Fruit fly (Drosophila melanogaster) whole organism, embryonic: ENCODE results near the gene Mtpalpha.

Experiments used
- Abd-B ChIP-seq: fragments of 200-800 bp; sonication (Bioruptor generic); optimal IDR thresholded peaks from 2 replicates; lab custom pipeline; 2018; ENCODE audit warnings: missing biosample characterization, mild to moderate bottlenecking, missing genetic modification characterization, moderate library complexity
- Bteb2 ChIP-seq: fragments of 200-800 bp; sonication (Bioruptor generic); optimal IDR thresholded peaks from 2 replicates; lab custom pipeline; 2016; ENCODE audit warnings: missing biosample characterization, missing genetic modification characterization
- CG10654 ChIP-seq: fragments of 200-800 bp; sonication (Bioruptor generic); optimal IDR thresholded peaks from 2 replicates; lab custom pipeline; 2016; ENCODE audit warnings: missing biosample characterization, missing genetic modification characterization
- CG11695 ChIP-seq: fragments of 200-800 bp; sonication (Bioruptor generic); IDR thresholded peaks from 3 replicates; pipeline ENCODE4 v1.3.6; 2022; ENCODE audit warnings: missing biosample characterization, missing genetic modification characterization
- CG12071 ChIP-seq: fragments of 200-800 bp; sonication (Bioruptor generic); optimal IDR thresholded peaks from 3 replicates; lab custom pipeline; 2018; ENCODE audit warnings: missing biosample characterization, mild to moderate bottlenecking, missing genetic modification characterization
- CG12219 ChIP-seq: fragments of 200-800 bp; sonication (Bioruptor generic); optimal IDR thresholded peaks from 3 replicates; lab custom pipeline; 2018; ENCODE audit warnings: missing biosample characterization, mild to moderate bottlenecking, missing genetic modification characterization
- CG14014 ChIP-seq: fragments of 200-800 bp; sonication (Bioruptor generic); IDR thresholded peaks from 2 replicates; pipeline ENCODE4 v1.3.6; 2022; ENCODE audit warnings: missing biosample characterization, missing genetic modification characterization
- CG15011 ChIP-seq: fragments of 200-800 bp; sonication (Bioruptor generic); optimal IDR thresholded peaks from 3 replicates; lab custom pipeline; 2018; ENCODE audit warnings: missing biosample characterization, mild to moderate bottlenecking, missing genetic modification characterization
- CG15073 ChIP-seq: fragments of 200-800 bp; sonication (Bioruptor generic); optimal IDR thresholded peaks from 2 replicates; lab custom pipeline; 2016; ENCODE audit warnings: missing biosample characterization, missing genetic modification characterization
- CG17385 ChIP-seq: fragments of 200-800 bp; sonication (Bioruptor generic); optimal IDR thresholded peaks from 3 replicates; lab custom pipeline; 2018; ENCODE audit warnings: missing biosample characterization, mild to moderate bottlenecking, missing genetic modification characterization
- CG17829 ChIP-seq: fragments of 200-800 bp; optimal IDR thresholded peaks from 2 replicates; lab custom pipeline; 2019; ENCODE audit warnings: missing biosample characterization, mild to moderate bottlenecking, missing genetic modification characterization, moderate library complexity
- CG2199 ChIP-seq: fragments of 200-800 bp; sonication (Bioruptor generic); IDR thresholded peaks from 3 replicates; pipeline ENCODE4 v1.3.6; 2022; ENCODE audit warnings: missing biosample characterization, missing genetic modification characterization
- CG30403 ChIP-seq: fragments of 200-800 bp; sonication (Bioruptor generic); optimal IDR thresholded peaks from 3 replicates; lab custom pipeline; 2016; ENCODE audit warnings: missing biosample characterization, missing genetic modification characterization
- CG30431 ChIP-seq: fragments of 200-800 bp; sonication (Bioruptor generic); optimal IDR thresholded peaks from 2 replicates; lab custom pipeline; 2017; ENCODE audit warnings: missing biosample characterization, missing genetic modification characterization
- CG3065 ChIP-seq: fragments of 200-800 bp; sonication (Bioruptor generic); optimal IDR thresholded peaks from 2 replicates; lab custom pipeline; 2016; ENCODE audit warnings: missing biosample characterization, missing genetic modification characterization
- CG31365 ChIP-seq: fragments of 200-800 bp; sonication (Bioruptor generic); optimal IDR thresholded peaks from 2 replicates; lab custom pipeline; 2018; ENCODE audit warnings: missing biosample characterization, mild to moderate bottlenecking, missing genetic modification characterization
- CG33213 ChIP-seq: fragments of 200-800 bp; sonication (Bioruptor generic); optimal IDR thresholded peaks from 3 replicates; lab custom pipeline; 2016; ENCODE audit warnings: missing biosample characterization, missing genetic modification characterization
- CG42726 ChIP-seq: fragments of 200-800 bp; sonication (Bioruptor generic); IDR thresholded peaks from 2 replicates; pipeline ENCODE4 v1.3.6; 2022; ENCODE audit warnings: missing biosample characterization, missing genetic modification characterization; ENCODE audit not compliant: partially characterized antibody
- CG4617 ChIP-seq: fragments of 200-800 bp; sonication (Bioruptor generic); optimal IDR thresholded peaks from 3 replicates; lab custom pipeline; 2016; ENCODE audit warnings: missing biosample characterization, missing genetic modification characterization, borderline replicate concordance
- CG6654 ChIP-seq: fragments of 200-800 bp; sonication (Bioruptor generic); optimal IDR thresholded peaks from 2 replicates; lab custom pipeline; 2017; ENCODE audit warnings: missing biosample characterization, mild to moderate bottlenecking, missing genetic modification characterization
- CG7357 ChIP-seq: fragments of 200-800 bp; sonication (Bioruptor generic); IDR thresholded peaks from 3 replicates; pipeline ENCODE4 v1.3.6; 2022; ENCODE audit warnings: missing biosample characterization, missing genetic modification characterization
- CG7987 ChIP-seq: fragments of 200-800 bp; sonication (Bioruptor generic); optimal IDR thresholded peaks from 2 replicates; lab custom pipeline; 2018; ENCODE audit warnings: missing biosample characterization, mild to moderate bottlenecking, missing genetic modification characterization, moderate library complexity
- D ChIP-seq, 2 experiments: fragments of 200-800 bp in 1 of 2; fragments of >200 bp in 1 of 2; sonication (Bioruptor generic) in 1 of 2; optimal IDR thresholded peaks; 2 replicates in 1 of 2; 3 replicates in 1 of 2; lab custom pipeline; 2017; ENCODE audit warnings: mild to moderate bottlenecking in 1 of 2, missing biosample characterization in 1 of 2, missing genetic modification characterization in 1 of 2, missing genetic modification reagents in 1 of 2
- Dbx ChIP-seq: fragments of 200-800 bp; sonication (Bioruptor generic); IDR thresholded peaks from 3 replicates; pipeline ENCODE4 v1.3.6; 2022; ENCODE audit warnings: missing biosample characterization, missing genetic modification characterization
- Dp ChIP-seq: fragments of 200-800 bp; sonication (Bioruptor generic); optimal IDR thresholded peaks from 2 replicates; lab custom pipeline; 2018; ENCODE audit warnings: missing biosample characterization, mild to moderate bottlenecking, missing genetic modification characterization, moderate library complexity
- ERR ChIP-seq: fragments of 200-800 bp; sonication (Bioruptor generic); optimal IDR thresholded peaks from 2 replicates; lab custom pipeline; 2016; ENCODE audit warnings: missing biosample characterization, missing genetic modification characterization
- Gsc ChIP-seq: fragments of 200-800 bp; sonication (Bioruptor generic); IDR thresholded peaks from 2 replicates; pipeline ENCODE4 v1.3.6; 2022; ENCODE audit warnings: missing biosample characterization, missing genetic modification characterization
- Hey ChIP-seq: fragments of 200-800 bp; sonication (Bioruptor generic); optimal IDR thresholded peaks from 3 replicates; lab custom pipeline; 2018; ENCODE audit warnings: missing biosample characterization, mild to moderate bottlenecking, missing genetic modification characterization
- Hmx ChIP-seq: fragments of 200-800 bp; sonication (Bioruptor generic); optimal IDR thresholded peaks from 2 replicates; lab custom pipeline; 2016; ENCODE audit warnings: missing biosample characterization, missing genetic modification characterization
- Kr ChIP-seq: fragments of 200-800 bp; sonication (Bioruptor generic); optimal IDR thresholded peaks from 2 replicates; lab custom pipeline; 2017; ENCODE audit warnings: missing biosample characterization, mild to moderate bottlenecking, missing genetic modification characterization
- NfI ChIP-seq: fragments of 200-800 bp; sonication (Bioruptor generic); optimal IDR thresholded peaks from 3 replicates; lab custom pipeline; 2018; ENCODE audit warnings: missing biosample characterization, mild to moderate bottlenecking, missing genetic modification characterization, moderate library complexity
- Sin3A ChIP-seq: fragments of >200 bp; optimal IDR thresholded peaks from 2 replicates; lab custom pipeline; 2018
- Trl ChIP-seq, 3 experiments: fragments of >200 bp in 2 of 3; fragments of 200-800 bp in 1 of 3; sonication (Bioruptor generic) in 1 of 3; optimal IDR thresholded peaks; 2 replicates in 1 of 3; 3 replicates in 2 of 3; lab custom pipeline; 2016 to 2017; ENCODE audit warnings: missing biosample characterization in 1 of 3, missing genetic modification characterization in 1 of 3
- Xbp1 ChIP-seq: fragments of 200-800 bp; sonication (Bioruptor generic); optimal IDR thresholded peaks from 3 replicates; lab custom pipeline; 2016; ENCODE audit warnings: missing biosample characterization, mild to moderate bottlenecking, missing genetic modification characterization
- bbx ChIP-seq: fragments of 200-800 bp; sonication (Bioruptor generic); IDR thresholded peaks from 2 replicates; pipeline ENCODE4 v1.3.6; 2022; ENCODE audit warnings: missing biosample characterization, missing genetic modification characterization; ENCODE audit not compliant: partially characterized antibody
- bigmax ChIP-seq: fragments of 200-800 bp; sonication (Bioruptor generic); optimal IDR thresholded peaks from 2 replicates; lab custom pipeline; 2018; ENCODE audit warnings: missing biosample characterization, mild to moderate bottlenecking, missing genetic modification characterization
- cad ChIP-seq: fragments of >200 bp; optimal IDR thresholded peaks from 2 replicates; lab custom pipeline; 2017; ENCODE audit warnings: missing biosample characterization, missing genetic modification characterization
- chif ChIP-seq, 2 experiments: fragments of 200-800 bp; sonication (Bioruptor generic); optimal IDR thresholded peaks; 3 replicates each; lab custom pipeline; 2016; ENCODE audit warnings: missing biosample characterization in 2 of 2, missing genetic modification characterization in 2 of 2
- danr ChIP-seq: fragments of 200-800 bp; sonication (Bioruptor generic); IDR thresholded peaks from 2 replicates; pipeline ENCODE4 v1.3.6; 2022; ENCODE audit warnings: missing biosample characterization, missing genetic modification characterization
- dpn ChIP-seq, 2 experiments: fragments of 200-800 bp; sonication (Bioruptor generic); optimal IDR thresholded peaks; 3 replicates each; lab custom pipeline; 2016; ENCODE audit warnings: missing biosample characterization in 2 of 2, missing genetic modification characterization in 2 of 2
- ems ChIP-seq: fragments of 200-800 bp; sonication (Bioruptor generic); optimal IDR thresholded peaks from 3 replicates; lab custom pipeline; 2016; ENCODE audit warnings: missing biosample characterization, missing genetic modification characterization
- fd3F ChIP-seq: fragments of 200-800 bp; sonication (Bioruptor generic); optimal IDR thresholded peaks from 2 replicates; lab custom pipeline; 2018; ENCODE audit warnings: missing biosample characterization, mild to moderate bottlenecking, missing genetic modification characterization, moderate library complexity
- kah ChIP-seq: fragments of 200-800 bp; sonication (Bioruptor generic); optimal IDR thresholded peaks from 2 replicates; lab custom pipeline; 2018; ENCODE audit warnings: missing biosample characterization, mild to moderate bottlenecking, missing genetic modification characterization
- kay ChIP-seq: fragments of 200-800 bp; sonication (Bioruptor generic); optimal IDR thresholded peaks from 2 replicates; lab custom pipeline; 2016; ENCODE audit warnings: missing biosample characterization, missing genetic modification characterization
- mirr ChIP-seq: fragments of 200-800 bp; sonication (Bioruptor generic); optimal IDR thresholded peaks from 3 replicates; lab custom pipeline; 2018; ENCODE audit warnings: missing biosample characterization, mild to moderate bottlenecking, missing genetic modification characterization
- odd ChIP-seq: fragments of 200-800 bp; sonication (Bioruptor generic); optimal IDR thresholded peaks from 2 replicates; lab custom pipeline; 2017; ENCODE audit warnings: missing biosample characterization, mild to moderate bottlenecking, missing genetic modification characterization
- ranshi ChIP-seq: fragments of 200-800 bp; sonication (Bioruptor generic); IDR thresholded peaks from 2 replicates; pipeline ENCODE4 v1.3.6; 2022; ENCODE audit warnings: missing biosample characterization, missing genetic modification characterization
- tin ChIP-seq: fragments of 200-800 bp; sonication (Bioruptor generic); optimal IDR thresholded peaks from 3 replicates; lab custom pipeline; 2016; ENCODE audit warnings: missing biosample characterization, missing genetic modification characterization
- tio ChIP-seq: fragments of 200-800 bp; sonication (Bioruptor generic); optimal IDR thresholded peaks from 2 replicates; lab custom pipeline; 2017; ENCODE audit warnings: missing biosample characterization, missing genetic modification characterization, inconsistent platforms
- unc-4 ChIP-seq: fragments of 200-800 bp; sonication (Bioruptor generic); IDR thresholded peaks from 2 replicates; pipeline ENCODE4 v1.3.6; 2022; ENCODE audit warnings: missing biosample characterization, missing genetic modification characterization; ENCODE audit not compliant: partially characterized antibody

Mtpalpha gene

DNA sequence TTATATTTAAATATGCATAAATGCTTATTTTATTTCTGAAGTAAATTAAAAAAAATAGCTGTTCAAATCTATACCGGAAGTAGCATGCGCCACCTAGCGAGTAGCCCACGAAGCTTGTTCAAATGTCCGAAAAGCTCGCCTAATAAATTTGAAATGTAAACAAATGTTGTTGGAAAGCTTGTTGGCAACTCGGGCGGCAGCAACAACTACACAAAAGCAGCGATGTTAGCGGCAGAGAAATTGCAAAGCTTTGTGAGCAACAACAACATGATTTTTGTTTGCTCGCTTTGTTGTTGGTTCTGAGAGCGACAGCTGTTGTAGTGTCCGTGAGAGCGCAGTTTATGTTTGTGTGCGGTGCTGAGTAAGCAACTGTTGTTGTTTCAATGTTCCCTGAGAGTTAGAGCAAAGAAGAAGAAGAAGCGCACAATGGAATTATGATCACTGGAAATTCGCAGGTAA, 9.1 kb downstream of the Mtpalpha start (continued):
- TF ChIP-seq CG15011 (GFP tag; lab: Kevin White, UChicago) = peak; percentile 99
- TF ChIP-seq Xbp1 (GFP tag; lab: Kevin White, UChicago) = peak; percentile 96
- peak; percentile 94 for TF ChIP-seq CG17829 (tag; lab: Kevin White, UChicago)
- peak; percentile 88 for TF ChIP-seq CG4617
- TF ChIP-seq Hmx (GFP tag; lab: Kevin White, UChicago) = peak; percentile 42
- TF ChIP-seq CG6654 (GFP tag; lab: Kevin White, UChicago) = peak; percentile 91
- peak; percentile 88; the same call in 2 of the 3 replicates for TF ChIP-seq CG2199 (GFP tag; lab: Robert Waterston, UW)
- no peak for TF ChIP-seq CG42726 (GFP tag; lab: Robert Waterston, UW)
- peak; percentile 100 for TF ChIP-seq mirr (GFP tag; lab: Kevin White, UChicago)
- TF ChIP-seq fd3F = peak; percentile 98
- TF ChIP-seq odd (GFP tag; lab: Kevin White, UChicago) = peak; percentile 100
- peak; percentile 67 for TF ChIP-seq CG7357 (GFP tag; lab: Robert Waterston, UW)
- TF ChIP-seq ranshi (GFP tag; lab: Robert Waterston, UW) = peak; percentile 96
- TF ChIP-seq unc-4 = peak; percentile 17; the same call in 1 of the 2 replicates
- TF ChIP-seq CG30403 = peak; percentile 90
- peak; percentile 94 for TF ChIP-seq CG3065 (GFP tag; lab: Kevin White, UChicago)
- no peak for TF ChIP-seq Sin3A
- no peak for TF ChIP-seq bbx (GFP tag; lab: Robert Waterston, UW)
- peak; percentile 78 for TF ChIP-seq Abd-B (GFP tag; lab: Kevin White, UChicago)
- TF ChIP-seq CG15073 (GFP tag; lab: Kevin White, UChicago) = peak; percentile 65
- peak; percentile 94 for TF ChIP-seq CG11695 (GFP tag; lab: Robert Waterston, UW)
- peak; percentile 70 for TF ChIP-seq Dp
- peak; percentile 95 for TF ChIP-seq ems (GFP tag; lab: Kevin White, UChicago)
- TF ChIP-seq CG17385 (GFP tag; lab: Kevin White, UChicago) = peak; percentile 99
- peak; percentile 98 for TF ChIP-seq CG12219
- TF ChIP-seq tin (GFP tag; lab: Kevin White, UChicago) = peak; percentile 95
- TF ChIP-seq Gsc = no peak
- TF ChIP-seq dpn (GFP tag; optimal IDR thresholded peaks at IDR 0.05; lab: Kevin White, UChicago) = peak; percentile 93 to 95
- peak; percentile 90 for TF ChIP-seq tio (GFP tag; lab: Kevin White, UChicago)
- peak; percentile 97 for TF ChIP-seq Hey (tag; lab: Kevin White, UChicago)
- TF ChIP-seq CG33213 = peak; percentile 99
- TF ChIP-seq kah (GFP tag; lab: Kevin White, UChicago) = peak; percentile 97
- TF ChIP-seq CG10654 = peak; percentile 96
- no peak for TF ChIP-seq cad (GFP tag; lab: Kevin White, UChicago)
- TF ChIP-seq CG31365 (tag; lab: Kevin White, UChicago) = peak; percentile 95
- TF ChIP-seq D (optimal IDR thresholded peaks at IDR 0.05; lab: Kevin White, UChicago) = no peak
- TF ChIP-seq D (GFP tag; optimal IDR thresholded peaks at IDR 0.05; lab: Kevin White, UChicago) = peak; percentile 96
- TF ChIP-seq Dbx (GFP tag; lab: Robert Waterston, UW) = peak; percentile 97
- peak; percentile 85 to 94 for TF ChIP-seq chif (GFP tag; optimal IDR thresholded peaks at IDR 0.05; lab: Kevin White, UChicago)
- peak; percentile 74 to 86 for TF ChIP-seq Trl (optimal IDR thresholded peaks at IDR 0.05; lab: Kevin White, UChicago)
- peak; percentile 95 for TF ChIP-seq Trl (GFP tag; optimal IDR thresholded peaks at IDR 0.05; lab: Kevin White, UChicago)
- peak; percentile 80 for TF ChIP-seq ERR (GFP tag; lab: Kevin White, UChicago)
- TF ChIP-seq kay (GFP tag; lab: Kevin White, UChicago) = peak; percentile 65
- TF ChIP-seq bigmax (GFP tag; lab: Kevin White, UChicago) = peak; percentile 93
- TF ChIP-seq CG14014 (GFP tag; lab: Robert Waterston, UW) = peak; percentile 96
- TF ChIP-seq Bteb2 (GFP tag; lab: Kevin White, UChicago) = peak; percentile 96
- peak; percentile 100 for TF ChIP-seq CG12071 (GFP tag; lab: Kevin White, UChicago)
- TF ChIP-seq NfI (GFP tag; lab: Kevin White, UChicago) = peak; percentile 100
- TF ChIP-seq CG30431 = peak; percentile 90
- TF ChIP-seq danr (GFP tag; lab: Robert Waterston, UW) = peak; percentile 75; the same call in 1 of the 2 replicates
- TF ChIP-seq Kr = peak; percentile 76
- TF ChIP-seq CG7987 = peak; percentile 100
